Fruit fly (Drosophila melanogaster): ENCODE measurements around the gene CG7600.

The CG7600 gene

dm6 chr3L:11242410-11243291 lies 32.1 kb downstream of the CG7600 start (continued):
- TF ChIP-seq Doc3 (GFP tag; IDR thresholded peaks at IDR 0.05; ENCODE audit: partially characterized antibody): no peak
- no peak for TF ChIP-seq sim (GFP tag; IDR thresholded peaks at IDR 0.05)
- TF ChIP-seq CG5180 (GFP tag; optimal IDR thresholded peaks at IDR 0.05): no peak
- no peak for TF ChIP-seq CG18476 (GFP tag; optimal IDR thresholded peaks at IDR 0.05)
- TF ChIP-seq CG9817 (tag; optimal IDR thresholded peaks at IDR 0.05): no peak
- peak; percentile 18 for TF ChIP-seq Fer1 (GFP tag; optimal IDR thresholded peaks at IDR 0.05)
- TF ChIP-seq CG6272 (GFP tag; IDR thresholded peaks at IDR 0.05): no peak
- TF ChIP-seq CG4820 (GFP tag; optimal IDR thresholded peaks at IDR 0.05): no peak
- no peak for TF ChIP-seq CG7987 (GFP tag; optimal IDR thresholded peaks at IDR 0.05)
- TF ChIP-seq ssp (GFP tag; IDR thresholded peaks at IDR 0.05): no peak
- peak; percentile 61 for TF ChIP-seq exex (tag; optimal IDR thresholded peaks at IDR 0.05)
- no peak for TF ChIP-seq MTF-1 (GFP tag; optimal IDR thresholded peaks at IDR 0.05; ENCODE audit: borderline replicate concordance)
- TF ChIP-seq CG42726 (GFP tag; IDR thresholded peaks at IDR 0.05; ENCODE audit: partially characterized antibody): no peak
- TF ChIP-seq shn (GFP tag; optimal IDR thresholded peaks at IDR 0.05): no peak
- no peak for TF ChIP-seq dm (GFP tag; optimal IDR thresholded peaks at IDR 0.05)
- no peak for TF ChIP-seq Rx (GFP tag; IDR thresholded peaks at IDR 0.05)
- TF ChIP-seq CG6813 (GFP tag; optimal IDR thresholded peaks at IDR 0.05): no peak
- no peak for TF ChIP-seq amos (GFP tag; IDR thresholded peaks at IDR 0.05; ENCODE audit: partially characterized antibody)
- TF ChIP-seq CG31388 (GFP tag; optimal IDR thresholded peaks at IDR 0.05): no peak
- TF ChIP-seq sisA (GFP tag; IDR thresholded peaks at IDR 0.05): no peak
- no peak for TF ChIP-seq CG17568 (GFP tag; optimal IDR thresholded peaks at IDR 0.05)
- peak; percentile 26 for TF ChIP-seq CG12769 (tag; optimal IDR thresholded peaks at IDR 0.05)
- TF ChIP-seq Drgx (GFP tag; IDR thresholded peaks at IDR 0.05): peak; percentile 16; the same call in 1 of the 2 replicates
- TF ChIP-seq CG3407 (GFP tag; optimal IDR thresholded peaks at IDR 0.05): no peak
- no peak for TF ChIP-seq chm (GFP tag; IDR thresholded peaks at IDR 0.05)
- TF ChIP-seq CG9932 (GFP tag; IDR thresholded peaks at IDR 0.05): no peak
- peak; percentile 1 for TF ChIP-seq CG1603 (tag; optimal IDR thresholded peaks at IDR 0.05)
- 0 out of 2 replicates have a peak, but pooled peaks have one; percentile 35 for TF ChIP-seq Awh (GFP tag; IDR thresholded peaks at IDR 0.05)
- no peak for TF ChIP-seq CG4424 (GFP tag; optimal IDR thresholded peaks at IDR 0.05)
- no peak for TF ChIP-seq NC2β (GFP tag; optimal IDR thresholded peaks at IDR 0.05)
- TF ChIP-seq C15 (GFP tag; IDR thresholded peaks at IDR 0.05): no peak
- TF ChIP-seq CG18262 (tag; optimal IDR thresholded peaks at IDR 0.05): no peak
- no peak for TF ChIP-seq Abd-B (GFP tag; optimal IDR thresholded peaks at IDR 0.05)
- no peak for TF ChIP-seq aop (GFP tag; IDR thresholded peaks at IDR 0.05)
- TF ChIP-seq CG14667 (GFP tag; IDR thresholded peaks at IDR 0.05): no peak
- no peak for TF ChIP-seq CG12391 (tag; optimal IDR thresholded peaks at IDR 0.05)
- peak; percentile 9; the same call in 1 of the 2 replicates for TF ChIP-seq vvl (GFP tag; IDR thresholded peaks at IDR 0.05)
- no peak for TF ChIP-seq CG8944 (GFP tag; optimal IDR thresholded peaks at IDR 0.05)
- no peak for TF ChIP-seq ap (GFP tag; IDR thresholded peaks at IDR 0.05)
- TF ChIP-seq CG1647 (GFP tag; optimal IDR thresholded peaks at IDR 0.05): no peak
- TF ChIP-seq hbn (GFP tag; IDR thresholded peaks at IDR 0.05; ENCODE audit: partially characterized antibody): no peak
- TF ChIP-seq CG16815 (GFP tag; optimal IDR thresholded peaks at IDR 0.05): no peak
- TF ChIP-seq tna (GFP tag; IDR thresholded peaks at IDR 0.05; ENCODE audit: partially characterized antibody): no peak
- no peak for TF ChIP-seq tx (GFP tag; optimal IDR thresholded peaks at IDR 0.05)
- no peak for TF ChIP-seq Chrac-16 (GFP tag; optimal IDR thresholded peaks at IDR 0.05)
- no peak for TF ChIP-seq cwo (GFP tag; optimal IDR thresholded peaks at IDR 0.05)
- TF ChIP-seq CG12942 (GFP tag; optimal IDR thresholded peaks at IDR 0.05): no peak
- no peak for TF ChIP-seq p53 (GFP tag; optimal IDR thresholded peaks at IDR 0.05)
- TF ChIP-seq CG10565 (GFP tag; optimal IDR thresholded peaks at IDR 0.05): no peak
